Fruit fly (Drosophila melanogaster) whole organism, embryonic: ENCODE data around the gene CG6689.

ENCODE experiments used
- CG10209 ChIP-seq: fragments of 200-800 bp; sonication (Bioruptor generic); optimal IDR thresholded peaks from 3 replicates; lab custom pipeline; 2017; ENCODE audit warnings: missing biosample characterization, mild to moderate bottlenecking, missing genetic modification characterization, missing genetic modification reagents
- CG10654 ChIP-seq: fragments of 200-800 bp; sonication (Bioruptor generic); optimal IDR thresholded peaks from 2 replicates; lab custom pipeline; 2016; ENCODE audit warnings: missing biosample characterization, missing genetic modification characterization
- CG12219 ChIP-seq: fragments of 200-800 bp; sonication (Bioruptor generic); optimal IDR thresholded peaks from 3 replicates; lab custom pipeline; 2018; ENCODE audit warnings: missing biosample characterization, mild to moderate bottlenecking, missing genetic modification characterization
- CG12236 ChIP-seq: fragments of 200-800 bp; sonication (Bioruptor generic); optimal IDR thresholded peaks from 2 replicates; lab custom pipeline; 2016; ENCODE audit warnings: missing biosample characterization, missing genetic modification characterization
- CG13424 ChIP-seq: fragments of 200-800 bp; sonication (Bioruptor generic); optimal IDR thresholded peaks from 2 replicates; lab custom pipeline; 2019; ENCODE audit warnings: missing biosample characterization, mild to moderate bottlenecking, missing genetic modification characterization, moderate library complexity
- CG13775 ChIP-seq: fragments of 200-800 bp; sonication (Bioruptor generic); optimal IDR thresholded peaks from 3 replicates; lab custom pipeline; 2017; ENCODE audit warnings: missing biosample characterization, mild to moderate bottlenecking, missing genetic modification characterization
- CG18599 ChIP-seq: fragments of 200-800 bp; sonication (Bioruptor generic); optimal IDR thresholded peaks from 3 replicates; lab custom pipeline; 2017; ENCODE audit warnings: missing biosample characterization, missing genetic modification characterization, mild to moderate bottlenecking, moderate library complexity, missing genetic modification reagents
- CG2202 ChIP-seq: fragments of 200-800 bp; sonication (Bioruptor generic); optimal IDR thresholded peaks from 2 replicates; lab custom pipeline; 2018; ENCODE audit warnings: missing biosample characterization, mild to moderate bottlenecking, missing genetic modification characterization
- CG31365 ChIP-seq: fragments of 200-800 bp; sonication (Bioruptor generic); optimal IDR thresholded peaks from 2 replicates; lab custom pipeline; 2018; ENCODE audit warnings: missing biosample characterization, mild to moderate bottlenecking, missing genetic modification characterization
- CG32767 ChIP-seq: fragments of 200-800 bp; sonication (Bioruptor generic); IDR thresholded peaks from 2 replicates; pipeline ENCODE4 v1.3.6; 2022; ENCODE audit warnings: missing biosample characterization, missing genetic modification characterization
- CG33213 ChIP-seq: fragments of 200-800 bp; sonication (Bioruptor generic); optimal IDR thresholded peaks from 3 replicates; lab custom pipeline; 2016; ENCODE audit warnings: missing biosample characterization, missing genetic modification characterization
- CG6654 ChIP-seq: fragments of 200-800 bp; sonication (Bioruptor generic); optimal IDR thresholded peaks from 2 replicates; lab custom pipeline; 2017; ENCODE audit warnings: missing biosample characterization, mild to moderate bottlenecking, missing genetic modification characterization
- CG6791 ChIP-seq: fragments of 200-800 bp; sonication (Bioruptor generic); IDR thresholded peaks from 3 replicates; pipeline ENCODE4 v1.3.6; 2022; ENCODE audit warnings: missing biosample characterization, missing genetic modification characterization; ENCODE audit not compliant: partially characterized antibody
- CG7786 ChIP-seq: fragments of 200-800 bp; sonication (Bioruptor generic); optimal IDR thresholded peaks from 2 replicates; lab custom pipeline; 2016; ENCODE audit warnings: missing biosample characterization, missing genetic modification characterization
- CG8290 ChIP-seq, 3 experiments: fragments of 200-800 bp; sonication (Bioruptor generic); optimal IDR thresholded peaks; 2 replicates each; lab custom pipeline; 2016 to 2019; ENCODE audit warnings: missing biosample characterization in 3 of 3, missing genetic modification characterization in 3 of 3, mild to moderate bottlenecking in 2 of 3, moderate library complexity in 1 of 3
- CG8765 ChIP-seq: fragments of 200-800 bp; sonication (Bioruptor generic); IDR thresholded peaks from 2 replicates; pipeline ENCODE4 v1.3.6; 2022; ENCODE audit warnings: missing biosample characterization, missing genetic modification characterization
- CG9437 ChIP-seq: fragments of 200-800 bp; sonication (Bioruptor generic); optimal IDR thresholded peaks from 2 replicates; lab custom pipeline; 2018; ENCODE audit warnings: missing biosample characterization, mild to moderate bottlenecking, missing genetic modification characterization
- CrebB ChIP-seq: fragments of 200-800 bp; sonication (Bioruptor generic); optimal IDR thresholded peaks from 3 replicates; lab custom pipeline; 2018; ENCODE audit warnings: missing biosample characterization, mild to moderate bottlenecking, missing genetic modification characterization
- D19B ChIP-seq: fragments of 200-800 bp; sonication (Bioruptor generic); optimal IDR thresholded peaks from 2 replicates; lab custom pipeline; 2017; ENCODE audit warnings: missing biosample characterization, mild to moderate bottlenecking, missing genetic modification characterization
- Dbx ChIP-seq: fragments of 200-800 bp; sonication (Bioruptor generic); IDR thresholded peaks from 3 replicates; pipeline ENCODE4 v1.3.6; 2022; ENCODE audit warnings: missing biosample characterization, missing genetic modification characterization
- Fer2 ChIP-seq: fragments of 200-800 bp; sonication (Bioruptor generic); optimal IDR thresholded peaks from 2 replicates; lab custom pipeline; 2018; ENCODE audit warnings: missing biosample characterization, mild to moderate bottlenecking, missing genetic modification characterization, moderate library complexity
- H15 ChIP-seq: fragments of 200-800 bp; sonication (Bioruptor generic); IDR thresholded peaks from 3 replicates; pipeline ENCODE4 v1.3.6; 2022; ENCODE audit warnings: missing biosample characterization, missing genetic modification characterization
- HmgD ChIP-seq: fragments of 200-800 bp; sonication (Bioruptor generic); optimal IDR thresholded peaks from 3 replicates; lab custom pipeline; 2016; ENCODE audit warnings: missing biosample characterization, missing genetic modification characterization
- Hsf ChIP-seq: fragments of 200-800 bp; sonication (Bioruptor generic); optimal IDR thresholded peaks from 3 replicates; lab custom pipeline; 2016; ENCODE audit warnings: missing biosample characterization, missing genetic modification characterization
- Lhr ChIP-seq: fragments of 200-800 bp; sonication (Bioruptor generic); optimal IDR thresholded peaks from 3 replicates; lab custom pipeline; 2017; ENCODE audit warnings: mild to moderate bottlenecking, missing biosample characterization, missing genetic modification reagents, missing genetic modification characterization
- Lpt ChIP-seq: fragments of >200 bp; optimal IDR thresholded peaks from 2 replicates; lab custom pipeline; 2018; ENCODE audit warnings: missing biosample characterization, missing genetic modification characterization
- MTF-1 ChIP-seq: fragments of 200-800 bp; sonication (Bioruptor generic); optimal IDR thresholded peaks from 2 replicates; lab custom pipeline; 2018; ENCODE audit warnings: missing biosample characterization, mild to moderate bottlenecking, missing genetic modification characterization, borderline replicate concordance
- Myb ChIP-seq: fragments of 200-800 bp; sonication (Bioruptor generic); optimal IDR thresholded peaks from 2 replicates; lab custom pipeline; 2016; ENCODE audit warnings: missing biosample characterization, missing genetic modification characterization
- NC2β ChIP-seq: fragments of 200-800 bp; sonication (Bioruptor generic); optimal IDR thresholded peaks from 2 replicates; lab custom pipeline; 2016; ENCODE audit warnings: missing biosample characterization, missing genetic modification characterization
- NK7.1 ChIP-seq: fragments of 200-800 bp; sonication (Bioruptor generic); optimal IDR thresholded peaks from 3 replicates; lab custom pipeline; 2016; ENCODE audit warnings: missing biosample characterization, missing genetic modification characterization
- Optix ChIP-seq: fragments of 200-800 bp; sonication (Bioruptor generic); IDR thresholded peaks from 3 replicates; pipeline ENCODE4 v1.3.6; 2022; ENCODE audit warnings: missing biosample characterization, missing genetic modification characterization
- Ptx1 ChIP-seq: fragments of 200-800 bp; sonication (Bioruptor generic); IDR thresholded peaks from 2 replicates; pipeline ENCODE4 v1.3.6; 2022; ENCODE audit warnings: missing biosample characterization, missing genetic modification characterization
- Sox100B ChIP-seq: fragments of 200-800 bp; sonication (Bioruptor generic); optimal IDR thresholded peaks from 3 replicates; lab custom pipeline; 2018; ENCODE audit warnings: missing biosample characterization, mild to moderate bottlenecking, missing genetic modification characterization
- Vsx1 ChIP-seq: fragments of 200-800 bp; sonication (Bioruptor generic); optimal IDR thresholded peaks from 2 replicates; lab custom pipeline; 2017; ENCODE audit warnings: missing biosample characterization, mild to moderate bottlenecking, missing genetic modification characterization, missing genetic modification reagents
- YL-1 ChIP-seq: fragments of 200-800 bp; sonication (Bioruptor generic); optimal IDR thresholded peaks from 3 replicates; lab custom pipeline; 2017; ENCODE audit warnings: missing biosample characterization, mild to moderate bottlenecking, missing genetic modification characterization
- dimm ChIP-seq: fragments of 200-800 bp; sonication (Bioruptor generic); IDR thresholded peaks from 2 replicates; pipeline ENCODE4 v1.3.6; 2022; ENCODE audit warnings: missing biosample characterization, missing genetic modification characterization
- disco-r ChIP-seq: fragments of 200-800 bp; sonication (Bioruptor generic); optimal IDR thresholded peaks from 2 replicates; lab custom pipeline; 2016; ENCODE audit warnings: missing biosample characterization, missing genetic modification characterization
- fd102C ChIP-seq: fragments of 200-800 bp; sonication (Bioruptor generic); optimal IDR thresholded peaks from 2 replicates; lab custom pipeline; 2018; ENCODE audit warnings: missing biosample characterization, mild to moderate bottlenecking, missing genetic modification characterization, moderate library complexity
- gsb-n ChIP-seq: fragments of 200-800 bp; sonication (Bioruptor generic); optimal IDR thresholded peaks from 3 replicates; lab custom pipeline; 2018; ENCODE audit warnings: missing biosample characterization, mild to moderate bottlenecking, missing genetic modification characterization
- insv ChIP-seq, 2 experiments: fragments of 200-800 bp; sonication (Bioruptor generic); optimal IDR thresholded peaks; 3 replicates each; lab custom pipeline; 2016 to 2018; ENCODE audit warnings: missing biosample characterization in 2 of 2, missing genetic modification characterization in 2 of 2
- jing ChIP-seq: fragments of 200-800 bp; sonication (Bioruptor generic); optimal IDR thresholded peaks from 2 replicates; lab custom pipeline; 2018; ENCODE audit warnings: missing biosample characterization, mild to moderate bottlenecking, missing genetic modification characterization
- onecut ChIP-seq: fragments of 200-800 bp; sonication (Bioruptor generic); IDR thresholded peaks from 2 replicates; pipeline ENCODE4 v1.3.6; 2022; ENCODE audit warnings: missing biosample characterization, missing genetic modification characterization
- org-1 ChIP-seq: fragments of 200-800 bp; sonication (Bioruptor generic); optimal IDR thresholded peaks from 2 replicates; lab custom pipeline; 2017; ENCODE audit warnings: missing biosample characterization, missing genetic modification characterization
- pfk ChIP-seq: fragments of 200-800 bp; sonication (Bioruptor generic); optimal IDR thresholded peaks from 2 replicates; lab custom pipeline; 2018; ENCODE audit warnings: missing biosample characterization, mild to moderate bottlenecking, missing genetic modification characterization, moderate library complexity
- ranshi ChIP-seq: fragments of 200-800 bp; sonication (Bioruptor generic); IDR thresholded peaks from 2 replicates; pipeline ENCODE4 v1.3.6; 2022; ENCODE audit warnings: missing biosample characterization, missing genetic modification characterization
- salm ChIP-seq: fragments of 200-800 bp; sonication (Bioruptor generic); optimal IDR thresholded peaks from 2 replicates; lab custom pipeline; 2018; ENCODE audit warnings: missing biosample characterization, mild to moderate bottlenecking, missing genetic modification characterization
- sisA ChIP-seq: fragments of 200-800 bp; sonication (Bioruptor generic); IDR thresholded peaks from 2 replicates; pipeline ENCODE4 v1.3.6; 2022; ENCODE audit warnings: missing biosample characterization, missing genetic modification characterization
- tgo ChIP-seq: fragments of 200-800 bp; sonication (Bioruptor generic); IDR thresholded peaks from 3 replicates; pipeline ENCODE4 v1.3.6; 2022; ENCODE audit warnings: missing biosample characterization, missing genetic modification characterization
- ttk ChIP-seq: fragments of 200-800 bp; sonication (Bioruptor generic); IDR thresholded peaks from 2 replicates; pipeline ENCODE4 v2.1.2; 2022; ENCODE audit warnings: missing biosample characterization, missing genetic modification characterization
- wek ChIP-seq: fragments of 200-800 bp; sonication (Bioruptor generic); optimal IDR thresholded peaks from 3 replicates; lab custom pipeline; 2018; ENCODE audit warnings: missing biosample characterization, mild to moderate bottlenecking, missing genetic modification characterization, moderate library complexity

CG6689 gene

DNA sequence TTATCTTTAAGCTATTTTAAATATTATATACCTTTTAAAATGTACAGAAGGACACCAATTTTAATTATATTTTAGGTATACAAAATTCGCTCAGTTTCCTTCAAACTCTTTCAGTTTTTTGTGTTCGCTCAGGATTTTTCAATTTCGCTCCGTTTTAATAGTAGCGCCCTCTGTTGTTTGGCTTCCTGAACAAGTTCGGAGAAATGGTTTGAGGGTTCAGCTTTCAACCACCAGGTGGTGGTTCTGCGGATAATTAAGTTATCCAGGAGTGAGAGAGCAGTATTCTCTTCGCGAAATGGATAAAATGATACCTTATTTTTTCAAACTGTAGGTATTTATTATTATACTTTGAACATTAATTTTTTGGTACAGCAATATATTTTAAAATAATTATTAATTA lies 49.1 kb upstream of the CG6689 start (continued):
- TF ChIP-seq org-1 (peak; percentile 27), NC2β (GFP tag; lab: Kevin White, UChicago) (peak; percentile 78), CG12236 (GFP tag; lab: Kevin White, UChicago) (peak; percentile 43), wek (GFP tag; lab: Kevin White, UChicago) (peak; percentile 77), CG8765 (no peak), NK7.1 (peak; percentile 41), CG13424 (peak; percentile 74), Lpt (GFP tag; lab: Kevin White, UChicago) (peak; percentile 97), CG9437 (peak; percentile 41), Myb (GFP tag; lab: Kevin White, UChicago) (peak; percentile 13), Lhr (GFP tag; lab: Kevin White, UChicago) (peak; percentile 53), CG31365 (tag; lab: Kevin White, UChicago) (peak; percentile 45), sisA (GFP tag; lab: Robert Waterston, UW) (no peak), tgo (GFP tag; lab: Robert Waterston, UW) (peak; percentile 29; the same call in 1 of the 3 replicates), CG2202 (tag; lab: Kevin White, UChicago) (peak; percentile 56), CG18599 (GFP tag; lab: Kevin White, UChicago) (peak; percentile 65), CG32767 (GFP tag; lab: Robert Waterston, UW) (no peak), dimm (GFP tag; lab: Robert Waterston, UW) (0 out of 2 replicates have a peak, but pooled peaks have one; percentile 6), fd102C (GFP tag; lab: Kevin White, UChicago) (peak; percentile 86), Fer2 (tag; lab: Kevin White, UChicago) (peak; percentile 45), disco-r (peak; percentile 70), CG13775 (peak; percentile 64), Ptx1 (GFP tag; lab: Robert Waterston, UW) (peak; percentile 43; the same call in 1 of the 2 replicates), CG6654 (peak; percentile 71), Hsf (GFP tag; lab: Kevin White, UChicago) (peak; percentile 72), pfk (GFP tag; lab: Kevin White, UChicago) (peak; percentile 59), CrebB (tag; lab: Kevin White, UChicago) (peak; percentile 52), Sox100B (GFP tag; lab: Kevin White, UChicago) (peak; percentile 72), ttk (GFP tag; lab: Robert Waterston, UW) (no peak), insv (GFP tag; optimal IDR thresholded peaks at IDR 0.05; lab: Kevin White, UChicago) (peak in 1 of 2 experiments; percentile 65), CG7786 (peak; percentile 10), CG8290 (GFP tag; optimal IDR thresholded peaks at IDR 0.05; lab: Kevin White, UChicago) (peak; percentile 62), CG8290 (tag; optimal IDR thresholded peaks at IDR 0.05; lab: Kevin White, UChicago) (peak in 1 of 2 experiments; percentile 29), ranshi (GFP tag; lab: Robert Waterston, UW) (0 out of 2 replicates have a peak, but pooled peaks have one; percentile 6), salm (no peak), MTF-1 (peak; percentile 88), Optix (GFP tag; lab: Robert Waterston, UW) (peak; percentile 73), Dbx (GFP tag; lab: Robert Waterston, UW) (no peak), H15 (GFP tag; lab: Robert Waterston, UW) (peak; percentile 60), YL-1 (GFP tag; lab: Kevin White, UChicago) (peak; percentile 29), CG10209 (GFP tag; lab: Kevin White, UChicago) (peak; percentile 57), D19B (GFP tag; lab: Kevin White, UChicago) (no peak), jing (GFP tag; lab: Kevin White, UChicago) (peak; percentile 39), onecut (peak; percentile 82), CG10654 (GFP tag; lab: Kevin White, UChicago) (peak; percentile 55), CG33213 (GFP tag; lab: Kevin White, UChicago) (peak; percentile 76), CG6791 (GFP tag; lab: Robert Waterston, UW) (no peak), CG12219 (GFP tag; lab: Kevin White, UChicago) (peak; percentile 84), HmgD (no peak), gsb-n (tag; lab: Kevin White, UChicago) (peak; percentile 72), Vsx1 (GFP tag; lab: Kevin White, UChicago) (peak; percentile 75)
